Worm (Caenorhabditis elegans) whole organism, late embryonic: ENCODE measurements around the gene chch-3.

ENCODE experiments used
- C38D4.7 ChIP-seq: fragments of 200-800 bp; sonication (Bioruptor generic); optimal IDR thresholded peaks from 2 replicates; lab custom pipeline; 2018; ENCODE audit warnings: mild to moderate bottlenecking, missing genetic modification characterization, moderate library complexity, missing compliant biosample characterization
- F13H6.1 ChIP-seq: sonication (generic microtip); optimal IDR thresholded peaks from 2 replicates; lab custom pipeline; 2016; ENCODE audit warnings: missing genetic modification characterization, missing compliant biosample characterization
- K09A11.1 ChIP-seq: sonication (generic microtip); optimal IDR thresholded peaks from 2 replicates; lab custom pipeline; 2017; ENCODE audit warnings: antibody characterized with exemption, mild to moderate bottlenecking, missing genetic modification characterization, missing compliant biosample characterization; ENCODE audit not compliant: insufficient read depth
- ama-1 ChIP-seq: fragments of 150-350 bp; optimal IDR thresholded peaks from 2 replicates; lab custom pipeline; 2014
- ceh-19 ChIP-seq: fragments of 200-800 bp; sonication (Bioruptor generic); optimal IDR thresholded peaks from 2 replicates; lab custom pipeline; 2018; ENCODE audit warnings: mild to moderate bottlenecking, missing genetic modification characterization, missing compliant biosample characterization
- ceh-6 ChIP-seq: fragments of 200-800 bp; sonication (Bioruptor generic); optimal IDR thresholded peaks from 2 replicates; lab custom pipeline; 2018; ENCODE audit warnings: mild to moderate bottlenecking, missing genetic modification characterization, missing compliant biosample characterization
- fkh-10 ChIP-seq: fragments of 150-350 bp; optimal IDR thresholded peaks from 2 replicates; lab custom pipeline; 2014; ENCODE audit warnings: missing biosample characterization, missing genetic modification reagents, missing genetic modification characterization
- hlh-13 ChIP-seq: fragments of 200-800 bp; sonication (Bioruptor generic); optimal IDR thresholded peaks from 2 replicates; lab custom pipeline; 2018; ENCODE audit warnings: mild to moderate bottlenecking, missing genetic modification characterization, missing compliant biosample characterization
- hlh-6 ChIP-seq: sonication (generic microtip); optimal IDR thresholded peaks from 2 replicates; lab custom pipeline; 2016; ENCODE audit warnings: missing genotype, missing genetic modification characterization, missing compliant biosample characterization
- pha-2 ChIP-seq: sonication (generic microtip); optimal IDR thresholded peaks from 2 replicates; lab custom pipeline; 2017; ENCODE audit warnings: mild to moderate bottlenecking, missing genetic modification characterization, missing compliant biosample characterization

- TF ChIP-seq ceh-19 (GFP tag; lab: Kevin White, UChicago) (no peak), fkh-10 (GFP tag; lab: Kevin White, UChicago) (no peak), hlh-6 (tag; lab: Kevin White, UChicago) (no peak), F13H6.1 (tag; lab: Kevin White, UChicago) (no peak), C38D4.7 (no peak), K09A11.1 (tag; lab: Kevin White, UChicago) (no peak), ama-1 (lab: Kevin White, UChicago) (no peak), pha-2 (tag; lab: Kevin White, UChicago) (no peak), hlh-13 (no peak), ceh-6 (GFP tag; lab: Kevin White, UChicago) (no peak)
Observed at ce11 chrII:9374807-9375206, 42.0 kb upstream of the chch-3 start, which contains the start of gene C06C3.12.
